Worm (Caenorhabditis elegans): ENCODE data around the gene T20D4.15.
"Not testable (repeated sequence)": the region's sequence is repeated elsewhere in the genome, so short reads cannot be mapped to it uniquely, and the experiment has no call there.

The T20D4.15 gene

DNA sequence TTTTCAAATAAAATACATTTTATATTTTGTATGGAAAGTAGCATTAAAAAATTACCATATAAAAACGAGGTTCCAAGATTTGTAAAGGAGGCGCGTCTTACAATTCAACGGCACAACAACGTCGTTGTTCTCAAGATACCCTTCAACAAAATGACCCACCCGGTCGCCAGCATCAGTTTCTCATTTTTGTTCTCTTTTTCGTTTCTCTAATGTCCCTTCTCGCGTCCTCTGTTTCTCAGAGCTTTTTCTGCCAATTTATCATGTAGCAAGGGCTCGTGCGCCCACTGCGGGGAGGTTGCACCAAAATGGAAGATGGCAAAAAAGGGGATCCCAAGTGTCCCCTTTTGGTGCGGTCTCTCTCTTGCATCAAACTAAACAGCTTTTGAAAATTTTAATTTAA lies 15.0 kb upstream of the T20D4.15 start:
- TF ChIP-seq ztf-29 (GFP tag; IDR thresholded peaks at IDR 0.05): no peak

- TF ChIP-seq klf-2 (GFP tag; conservative IDR thresholded peaks at IDR 0.05) (no peak), flt-1 (GFP tag; IDR thresholded peaks at IDR 0.05) (no peak), tab-1 (GFP tag; IDR thresholded peaks at IDR 0.05) (no peak)
Observed at ce11 chrV:3408602-3409001, 14.1 kb upstream of the T20D4.15 start, which contains the start of gene T20D4.7. T20D4.7 (plus strand) TSS chrV:3408902.

DNA sequence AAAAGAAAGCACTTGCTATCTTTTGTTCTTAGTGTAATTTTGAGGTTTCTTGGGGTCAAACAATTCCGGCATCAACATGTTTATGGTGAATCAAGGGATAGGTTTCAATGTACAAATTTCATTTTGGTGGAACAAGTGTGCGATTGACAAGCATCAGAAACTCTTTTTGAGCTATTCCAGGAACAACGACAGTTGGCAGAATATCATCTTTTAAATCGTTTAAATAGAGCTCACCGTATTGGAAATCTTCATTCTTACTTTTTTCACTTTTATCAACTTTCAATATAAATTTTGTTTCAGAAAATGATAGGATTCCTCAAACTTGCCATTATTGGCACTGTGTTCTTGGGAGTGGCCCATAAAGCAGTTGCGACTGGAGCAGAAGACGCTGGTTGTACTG lies 5.4 kb upstream of the T20D4.15 start, which contains the start of gene T20D4.10:
Gene T20D4.10, plus strand, starts transcription at position 301 of the 400 bp plus-strand sequence.
- TF ChIP-seq flt-1 (GFP tag; IDR thresholded peaks at IDR 0.05); med-1 (GFP tag; optimal IDR thresholded peaks at IDR 0.05; ENCODE audit: insufficient read depth); klf-2 (GFP tag; conservative IDR thresholded peaks at IDR 0.05): not testable (repeated sequence)

DNA sequence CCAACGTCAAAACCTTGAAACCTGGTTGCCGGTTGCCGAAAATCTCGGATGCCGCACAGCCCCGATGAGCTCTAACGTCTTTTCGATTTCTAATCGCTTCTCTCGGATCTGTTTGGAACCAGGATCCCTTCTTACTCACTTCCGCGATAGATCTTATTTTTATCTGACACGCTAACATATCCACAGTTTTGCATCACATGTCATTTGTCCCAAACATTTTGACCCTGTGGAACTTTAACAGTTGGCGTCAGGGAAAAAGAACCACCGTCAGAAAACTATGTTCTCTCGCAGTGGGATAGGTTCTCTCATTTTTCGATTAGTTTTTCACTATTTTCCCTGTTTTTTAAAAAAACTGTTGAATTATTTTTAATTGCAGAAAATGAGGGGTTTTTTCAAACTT lies 3.8 kb upstream of the T20D4.15 start, which contains the start of gene T20D4.11:
Gene T20D4.11, plus strand, starts transcription at position 377 of the 400 bp plus-strand sequence.
- TF ChIP-seq cog-1 (tag; optimal IDR thresholded peaks at IDR 0.05): no peak
- TF ChIP-seq flt-1 (GFP tag; IDR thresholded peaks at IDR 0.05): no peak
- no peak for TF ChIP-seq ztf-29 (GFP tag; IDR thresholded peaks at IDR 0.05)
- TF ChIP-seq klf-2 (GFP tag; conservative IDR thresholded peaks at IDR 0.05): no peak
- no peak for TF ChIP-seq tab-1 (GFP tag; IDR thresholded peaks at IDR 0.05)
- no peak for TF ChIP-seq T22C8.4 (GFP tag; IDR thresholded peaks at IDR 0.05)
- TF ChIP-seq ztf-23 (GFP tag; IDR thresholded peaks at IDR 0.05): no peak

ce11 chrV:3396765-3397164 lies 2.2 kb upstream of the T20D4.15 start, which contains the start of gene T20D4.12:
T20D4.12 (plus strand) TSS chrV:3397065.
- TF ChIP-seq flt-1, tab-1, ztf-29 (GFP tag; IDR thresholded peaks at IDR 0.05): not testable (repeated sequence)

DNA sequence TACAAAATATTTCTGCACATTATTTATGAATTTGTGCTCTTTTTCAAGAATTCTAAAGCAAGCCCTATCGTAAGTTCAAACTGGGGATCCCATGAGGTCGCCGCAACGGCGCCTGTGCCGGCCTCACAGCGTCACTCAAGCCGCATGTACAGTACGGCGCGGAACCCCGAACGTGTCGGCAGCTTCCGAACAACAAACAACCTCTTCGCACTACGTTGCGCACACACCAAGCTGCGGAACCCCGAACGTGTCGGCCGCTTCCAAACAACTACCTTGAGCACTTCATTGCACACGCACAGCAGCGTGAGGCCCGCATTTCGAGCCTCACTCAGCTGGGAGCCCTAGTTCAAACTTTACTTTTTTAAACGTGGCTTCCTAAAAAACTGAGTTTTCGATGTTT lies 479 bp downstream of the T20D4.15 start:
- no peak for TF ChIP-seq ztf-23 (GFP tag; IDR thresholded peaks at IDR 0.05)
- no peak for TF ChIP-seq ztf-29 (GFP tag; IDR thresholded peaks at IDR 0.05)
- no peak for TF ChIP-seq ref-1 (GFP tag; conservative IDR thresholded peaks at IDR 0.05)
- no peak for TF ChIP-seq flt-1 (GFP tag; IDR thresholded peaks at IDR 0.05)
- TF ChIP-seq klf-2 (GFP tag; conservative IDR thresholded peaks at IDR 0.05): no peak
- TF ChIP-seq med-1 (GFP tag; optimal IDR thresholded peaks at IDR 0.05; ENCODE audit: insufficient read depth): no peak
- no peak for TF ChIP-seq cog-1 (tag; optimal IDR thresholded peaks at IDR 0.05)

ce11 chrV:3391005-3391404 lies 3.5 kb downstream of the T20D4.15 start:
- TF ChIP-seq klf-2 (GFP tag; conservative IDR thresholded peaks at IDR 0.05) (no peak), med-1 (GFP tag; optimal IDR thresholded peaks at IDR 0.05; ENCODE audit: insufficient read depth) (no peak), T22C8.4 (GFP tag; IDR thresholded peaks at IDR 0.05) (no peak), cog-1 (tag; optimal IDR thresholded peaks at IDR 0.05) (no peak), ztf-29 (GFP tag; IDR thresholded peaks at IDR 0.05) (no peak), ztf-23 (GFP tag; IDR thresholded peaks at IDR 0.05) (no peak), flt-1 (GFP tag; IDR thresholded peaks at IDR 0.05) (no peak), ref-1 (GFP tag; conservative IDR thresholded peaks at IDR 0.05) (no peak), tab-1 (GFP tag; IDR thresholded peaks at IDR 0.05) (no peak)

- no peak for TF ChIP-seq ztf-29 (GFP tag; IDR thresholded peaks at IDR 0.05)
- TF ChIP-seq ztf-23 (GFP tag; IDR thresholded peaks at IDR 0.05): no peak
- no peak for TF ChIP-seq T22C8.4 (GFP tag; IDR thresholded peaks at IDR 0.05)
- TF ChIP-seq ref-1 (GFP tag; conservative IDR thresholded peaks at IDR 0.05): no peak
- no peak for TF ChIP-seq cog-1 (tag; optimal IDR thresholded peaks at IDR 0.05)
- no peak for TF ChIP-seq flt-1 (GFP tag; IDR thresholded peaks at IDR 0.05)
- no peak for TF ChIP-seq tab-1 (GFP tag; IDR thresholded peaks at IDR 0.05)
- TF ChIP-seq klf-2 (GFP tag; conservative IDR thresholded peaks at IDR 0.05): no peak
- TF ChIP-seq med-1 (GFP tag; optimal IDR thresholded peaks at IDR 0.05; ENCODE audit: insufficient read depth): no peak
Observed at ce11 chrV:3388299-3388698, 6.2 kb downstream of the T20D4.15 start.

DNA sequence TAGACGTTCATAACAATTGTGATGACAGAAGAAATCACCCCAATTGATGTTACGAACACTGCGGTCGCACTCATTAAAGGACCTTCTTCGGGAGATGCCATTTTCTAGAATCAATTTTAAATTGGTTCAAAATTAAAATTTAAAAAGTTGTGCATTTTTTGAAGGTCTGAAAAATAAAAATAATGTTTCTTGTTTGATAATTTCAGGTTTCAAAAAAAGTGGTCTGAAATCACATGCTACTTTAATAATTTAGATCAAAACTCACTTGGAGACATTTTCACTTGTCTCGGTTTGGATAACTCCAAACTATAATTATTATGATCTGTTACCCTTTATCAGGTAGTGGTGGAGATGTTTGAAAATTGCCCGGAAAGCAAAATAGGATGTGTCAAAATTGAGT lies 17.6 kb downstream of the T20D4.15 start, which contains the start of gene srbc-2:
Gene srbc-2, minus strand, starts transcription at position 101 of the 400 bp plus-strand sequence.
- TF ChIP-seq ztf-29 (GFP tag; IDR thresholded peaks at IDR 0.05): no peak
- no peak for TF ChIP-seq ztf-23 (GFP tag; IDR thresholded peaks at IDR 0.05)
- TF ChIP-seq tab-1 (GFP tag; IDR thresholded peaks at IDR 0.05): no peak
- no peak for TF ChIP-seq klf-2 (GFP tag; conservative IDR thresholded peaks at IDR 0.05)
- TF ChIP-seq med-1 (GFP tag; optimal IDR thresholded peaks at IDR 0.05; ENCODE audit: insufficient read depth): no peak
- no peak for TF ChIP-seq cog-1 (tag; optimal IDR thresholded peaks at IDR 0.05)
- TF ChIP-seq T22C8.4 (GFP tag; IDR thresholded peaks at IDR 0.05): no peak
- TF ChIP-seq flt-1 (GFP tag; IDR thresholded peaks at IDR 0.05): no peak
- no peak for TF ChIP-seq ref-1 (GFP tag; conservative IDR thresholded peaks at IDR 0.05)

DNA sequence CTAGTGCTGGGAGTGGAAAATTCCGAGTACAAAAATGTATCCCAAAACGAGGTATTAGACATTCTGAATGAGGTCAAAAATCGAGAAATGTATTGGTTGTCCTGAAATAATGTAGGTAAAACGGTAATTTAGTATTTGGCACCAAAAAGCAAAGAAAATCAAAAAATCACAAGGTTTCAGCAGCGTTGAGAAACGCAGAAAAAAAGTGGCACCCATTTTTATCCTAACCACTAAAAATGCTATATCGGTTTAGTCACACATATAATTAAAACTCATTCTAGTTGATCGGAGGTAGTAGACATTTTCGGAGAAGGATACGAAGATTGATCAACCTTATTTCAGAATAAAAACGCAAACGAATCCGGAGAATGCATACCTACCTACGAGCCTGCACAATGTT lies 21.9 kb downstream of the T20D4.15 start, which contains the start of gene srx-121:
Gene srx-121, minus strand, starts transcription at position 101 of the 400 bp plus-strand sequence.
- TF ChIP-seq klf-2 (GFP tag; conservative IDR thresholded peaks at IDR 0.05): no peak
- no peak for TF ChIP-seq T22C8.4 (GFP tag; IDR thresholded peaks at IDR 0.05)
- no peak for TF ChIP-seq ztf-29 (GFP tag; IDR thresholded peaks at IDR 0.05)
- no peak for TF ChIP-seq flt-1 (GFP tag; IDR thresholded peaks at IDR 0.05)
- no peak for TF ChIP-seq tab-1 (GFP tag; IDR thresholded peaks at IDR 0.05)
- TF ChIP-seq ref-1 (GFP tag; conservative IDR thresholded peaks at IDR 0.05): no peak
- no peak for TF ChIP-seq ztf-23 (GFP tag; IDR thresholded peaks at IDR 0.05)
- TF ChIP-seq med-1 (GFP tag; optimal IDR thresholded peaks at IDR 0.05; ENCODE audit: insufficient read depth): no peak
- no peak for TF ChIP-seq cog-1 (tag; optimal IDR thresholded peaks at IDR 0.05)

DNA sequence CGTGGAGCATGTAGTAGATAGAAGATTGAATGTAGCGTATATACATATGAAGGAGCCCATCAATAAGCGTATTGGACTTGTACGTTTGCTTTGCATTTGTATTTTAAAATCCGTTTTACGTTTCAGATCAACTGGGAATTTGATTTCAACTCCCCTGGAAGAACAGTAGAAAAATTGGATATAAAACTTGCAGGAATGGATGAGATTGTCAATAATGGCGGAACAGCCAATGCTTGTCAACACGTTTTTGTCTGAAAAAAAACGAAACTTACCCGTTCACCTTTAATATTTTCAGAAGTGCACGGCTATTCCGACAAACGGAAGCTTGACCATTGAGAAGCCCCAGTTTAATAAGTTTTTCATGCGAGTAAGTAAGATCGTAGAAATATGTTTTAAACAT lies 26.8 kb downstream of the T20D4.15 start, which contains the start of gene C04E12.2:
Gene C04E12.2, plus strand, starts transcription at position 301 of the 400 bp plus-strand sequence.
- not testable (repeated sequence) for TF ChIP-seq tab-1 (GFP tag; IDR thresholded peaks at IDR 0.05); med-1 (GFP tag; optimal IDR thresholded peaks at IDR 0.05; ENCODE audit: insufficient read depth); cog-1 (tag; optimal IDR thresholded peaks at IDR 0.05)

Data from whole organism, midembryonic.